Fruit fly (Drosophila melanogaster) S2 (cell line): ENCODE data around the gene ast.

Source experiments
- CG8478 ChIP-seq: fragments of >200 bp; optimal IDR thresholded peaks from 2 replicates; lab custom pipeline; 2018
- CTCF ChIP-seq, 2 experiments: fragments of >200 bp; optimal IDR thresholded peaks; 2 replicates each; lab custom pipeline; 2018

- TF ChIP-seq CG8478 (no peak), CTCF (optimal IDR thresholded peaks at IDR 0.05; lab: Kevin White, UChicago) (no peak)
These were observed 13.2 kb upstream of the ast start for dm6 chr2L:1064544-1064943.
